Fruit fly (Drosophila melanogaster): ENCODE results near the gene DppIII.

dm6 chr3R:8349449-8350115 is 5.4 kb downstream of the DppIII start, which contains the start of gene Atg13:
- TF ChIP-seq psq (GFP tag; optimal IDR thresholded peaks at IDR 0.05) (peak; percentile 22), dl (GFP tag; optimal IDR thresholded peaks at IDR 0.05; ENCODE audit: insufficient read depth in 1 of 2, partially characterized antibody in 2 of 2) (no peak), rgr (GFP tag; optimal IDR thresholded peaks at IDR 0.05) (no peak), sv (GFP tag; optimal IDR thresholded peaks at IDR 0.05) (peak; percentile 1), Myc (optimal IDR thresholded peaks at IDR 0.05) (no peak), fru (GFP tag; optimal IDR thresholded peaks at IDR 0.05) (no peak), ey (GFP tag; optimal IDR thresholded peaks at IDR 0.05) (peak; percentile 9), foxo (GFP tag; optimal IDR thresholded peaks at IDR 0.05) (no peak), dmrt93B (GFP tag; optimal IDR thresholded peaks at IDR 0.05) (no peak), Rel (GFP tag; optimal IDR thresholded peaks at IDR 0.05) (no peak), Rel (tag; optimal IDR thresholded peaks at IDR 0.05) (peak; percentile 46), usp (GFP tag; optimal IDR thresholded peaks at IDR 0.05) (no peak), CrebA (GFP tag; optimal IDR thresholded peaks at IDR 0.05; ENCODE audit: borderline replicate concordance) (no peak), Dfd (GFP tag; optimal IDR thresholded peaks at IDR 0.05) (no peak)

Data from whole organism, wandering third instar larva.